Fruit fly (Drosophila melanogaster) whole organism, prepupa: Measurements from ENCODE around the gene Tmtc4.
A peak's percentile ranks its signal among the peaks of the same experiment; 100 is the strongest.

Experiments used
- CG10631 ChIP-seq: fragments of 200-800 bp; sonication (Bioruptor generic); optimal IDR thresholded peaks from 2 replicates; lab custom pipeline; 2016; ENCODE audit warnings: missing biosample characterization, missing genetic modification characterization
- CG10669 ChIP-seq: fragments of 200-800 bp; sonication (Bioruptor generic); optimal IDR thresholded peaks from 3 replicates; lab custom pipeline; 2018; ENCODE audit warnings: missing biosample characterization, mild to moderate bottlenecking, missing genetic modification characterization, moderate library complexity
- CG11294 ChIP-seq: fragments of 200-800 bp; sonication (Bioruptor generic); IDR thresholded peaks from 2 replicates; pipeline ENCODE4 v1.3.6; 2022; ENCODE audit warnings: missing biosample characterization, missing genetic modification characterization
- CG11762 ChIP-seq: fragments of 200-800 bp; sonication (Bioruptor generic); optimal IDR thresholded peaks from 3 replicates; lab custom pipeline; 2016; ENCODE audit warnings: missing biosample characterization, missing genetic modification characterization; ENCODE audit not compliant: insufficient read depth
- CG11902 ChIP-seq: fragments of 200-800 bp; sonication (Bioruptor generic); optimal IDR thresholded peaks from 3 replicates; lab custom pipeline; 2016; ENCODE audit warnings: missing biosample characterization, missing genetic modification characterization
- CG15336 ChIP-seq: fragments of 200-800 bp; sonication (Bioruptor generic); IDR thresholded peaks from 2 replicates; pipeline ENCODE4 v1.3.6; 2022; ENCODE audit warnings: missing biosample characterization, missing genetic modification characterization
- CG1621 ChIP-seq: fragments of 200-800 bp; sonication (Bioruptor generic); optimal IDR thresholded peaks from 3 replicates; lab custom pipeline; 2018; ENCODE audit warnings: missing biosample characterization, mild to moderate bottlenecking, missing genetic modification characterization
- CG16779 ChIP-seq: fragments of 200-800 bp; sonication (Bioruptor generic); optimal IDR thresholded peaks from 3 replicates; lab custom pipeline; 2017; ENCODE audit warnings: missing biosample characterization, mild to moderate bottlenecking, missing genetic modification characterization
- CG3032 ChIP-seq: fragments of 200-800 bp; optimal IDR thresholded peaks from 2 replicates; lab custom pipeline; 2019; ENCODE audit warnings: missing biosample characterization, mild to moderate bottlenecking, missing genetic modification characterization, moderate library complexity
- CG31627 ChIP-seq: fragments of 200-800 bp; sonication (Bioruptor generic); optimal IDR thresholded peaks from 3 replicates; lab custom pipeline; 2016; ENCODE audit warnings: missing biosample characterization, missing genetic modification characterization
- CG32006 ChIP-seq: fragments of 200-800 bp; sonication (Bioruptor generic); optimal IDR thresholded peaks from 3 replicates; lab custom pipeline; 2017; ENCODE audit warnings: missing biosample characterization, mild to moderate bottlenecking, missing genetic modification characterization
- CG34406 ChIP-seq: fragments of 200-800 bp; sonication (Bioruptor generic); optimal IDR thresholded peaks from 3 replicates; lab custom pipeline; 2016; ENCODE audit warnings: missing biosample characterization, missing genetic modification characterization
- CG4318 ChIP-seq: fragments of 200-800 bp; sonication (Bioruptor generic); optimal IDR thresholded peaks from 3 replicates; lab custom pipeline; 2017; ENCODE audit warnings: missing biosample characterization, mild to moderate bottlenecking, missing genetic modification characterization
- CG6163 ChIP-seq: fragments of 200-800 bp; sonication (Bioruptor generic); IDR thresholded peaks from 3 replicates; pipeline ENCODE4 v1.3.6; 2022; ENCODE audit warnings: missing biosample characterization, missing genetic modification characterization
- CG6792 ChIP-seq: fragments of 200-800 bp; sonication (Bioruptor generic); optimal IDR thresholded peaks from 3 replicates; lab custom pipeline; 2016; ENCODE audit warnings: missing biosample characterization, missing genetic modification characterization
- CG6808 ChIP-seq: fragments of 200-800 bp; sonication (Bioruptor generic); optimal IDR thresholded peaks from 3 replicates; lab custom pipeline; 2017; ENCODE audit warnings: missing biosample characterization, missing genetic modification characterization, mild to moderate bottlenecking, moderate library complexity, missing genetic modification reagents
- CG6854 ChIP-seq: fragments of 200-800 bp; sonication (Bioruptor generic); optimal IDR thresholded peaks from 2 replicates; lab custom pipeline; 2017; ENCODE audit warnings: missing biosample characterization, mild to moderate bottlenecking, missing genetic modification characterization
- CG8119 ChIP-seq: fragments of 200-800 bp; sonication (Bioruptor generic); IDR thresholded peaks from 3 replicates; pipeline ENCODE4 v1.3.6; 2022; ENCODE audit warnings: missing biosample characterization, missing genetic modification characterization
- CG8319 ChIP-seq: fragments of 200-800 bp; sonication (Bioruptor generic); optimal IDR thresholded peaks from 3 replicates; lab custom pipeline; 2016; ENCODE audit warnings: missing biosample characterization, missing genetic modification characterization
- CG9139 ChIP-seq: fragments of 200-800 bp; sonication (Bioruptor generic); optimal IDR thresholded peaks from 3 replicates; lab custom pipeline; 2017; ENCODE audit warnings: missing biosample characterization, mild to moderate bottlenecking, missing genetic modification characterization
- Eip75B ChIP-seq: fragments of 200-800 bp; sonication (Bioruptor generic); optimal IDR thresholded peaks from 3 replicates; lab custom pipeline; 2016; ENCODE audit warnings: missing biosample characterization, missing genetic modification characterization
- Eip78C ChIP-seq: fragments of 200-800 bp; sonication (Bioruptor generic); peaks from one replicate; lab custom pipeline; 2016; ENCODE audit warnings: missing biosample characterization, missing genetic modification characterization
- Eip93F ChIP-seq: fragments of 200-800 bp; sonication (Bioruptor generic); optimal IDR thresholded peaks from 2 replicates; lab custom pipeline; 2016; ENCODE audit warnings: missing biosample characterization, mild to moderate bottlenecking, missing genetic modification characterization
- Ets21C ChIP-seq: fragments of 200-800 bp; sonication (Bioruptor generic); optimal IDR thresholded peaks from 3 replicates; lab custom pipeline; 2016; ENCODE audit warnings: missing biosample characterization, missing genetic modification characterization
- Ets96B ChIP-seq: fragments of 200-800 bp; optimal IDR thresholded peaks from 2 replicates; lab custom pipeline; 2019; ENCODE audit warnings: missing biosample characterization, mild to moderate bottlenecking, missing genetic modification characterization, moderate library complexity
- Gug ChIP-seq: fragments of 200-800 bp; sonication (Bioruptor generic); IDR thresholded peaks from 2 replicates; pipeline ENCODE4 v1.3.6; 2022; ENCODE audit warnings: missing biosample characterization, missing genetic modification characterization
- Hr4 ChIP-seq: fragments of 200-800 bp; sonication (Bioruptor generic); optimal IDR thresholded peaks from 3 replicates; lab custom pipeline; 2016; ENCODE audit warnings: missing biosample characterization, missing genetic modification characterization
- Lpt ChIP-seq: fragments of 200-800 bp; sonication (Bioruptor generic); optimal IDR thresholded peaks from 3 replicates; lab custom pipeline; 2016; ENCODE audit warnings: missing biosample characterization, missing genetic modification characterization
- Met ChIP-seq: fragments of 200-800 bp; sonication (Bioruptor generic); optimal IDR thresholded peaks from 3 replicates; lab custom pipeline; 2016; ENCODE audit warnings: missing biosample characterization, missing genetic modification characterization
- Smox ChIP-seq: fragments of 200-800 bp; sonication (Bioruptor generic); optimal IDR thresholded peaks from 3 replicates; lab custom pipeline; 2016; ENCODE audit warnings: missing biosample characterization, missing genetic modification characterization
- Sox102F ChIP-seq: fragments of 200-800 bp; sonication (Bioruptor generic); optimal IDR thresholded peaks from 2 replicates; lab custom pipeline; 2016; ENCODE audit warnings: missing biosample characterization, mild to moderate bottlenecking, missing genetic modification characterization
- Sox14 ChIP-seq: fragments of 200-800 bp; sonication (Bioruptor generic); optimal IDR thresholded peaks from 3 replicates; lab custom pipeline; 2016; ENCODE audit warnings: missing biosample characterization, missing genetic modification characterization
- Sox15 ChIP-seq: fragments of 200-800 bp; sonication (Bioruptor generic); optimal IDR thresholded peaks from 3 replicates; lab custom pipeline; 2016; ENCODE audit warnings: missing biosample characterization, missing genetic modification characterization
- cyc ChIP-seq: fragments of 200-800 bp; sonication (Bioruptor generic); optimal IDR thresholded peaks from 3 replicates; lab custom pipeline; 2016; ENCODE audit warnings: missing biosample characterization, missing genetic modification characterization
- dsx ChIP-seq: fragments of 200-800 bp; optimal IDR thresholded peaks from 3 replicates; lab custom pipeline; 2019; ENCODE audit warnings: missing biosample characterization, mild to moderate bottlenecking, missing genetic modification characterization, moderate library complexity; ENCODE audit not compliant: poor library complexity, severe bottlenecking
- esn ChIP-seq: fragments of 200-800 bp; sonication (Bioruptor generic); optimal IDR thresholded peaks from 2 replicates; lab custom pipeline; 2016; ENCODE audit warnings: missing biosample characterization, mild to moderate bottlenecking, missing genetic modification characterization, moderate library complexity
- fd85E ChIP-seq: fragments of 200-800 bp; sonication (Bioruptor generic); optimal IDR thresholded peaks from 3 replicates; lab custom pipeline; 2016; ENCODE audit warnings: missing biosample characterization, missing genetic modification characterization
- fkh ChIP-seq: fragments of 200-800 bp; sonication (Bioruptor generic); optimal IDR thresholded peaks from 3 replicates; lab custom pipeline; 2017; ENCODE audit warnings: missing biosample characterization, mild to moderate bottlenecking, missing genetic modification characterization, moderate library complexity
- lz ChIP-seq: fragments of 200-800 bp; sonication (Bioruptor generic); optimal IDR thresholded peaks from 3 replicates; lab custom pipeline; 2016; ENCODE audit warnings: missing biosample characterization, missing genetic modification characterization
- pdm3 ChIP-seq: fragments of 200-800 bp; sonication (Bioruptor generic); optimal IDR thresholded peaks from 3 replicates; lab custom pipeline; 2016; ENCODE audit warnings: missing biosample characterization, missing genetic modification characterization
- salr ChIP-seq, 2 experiments: fragments of 200-800 bp; sonication (Bioruptor generic); optimal IDR thresholded peaks; 3 replicates each; lab custom pipeline; 2016 to 2018; ENCODE audit warnings: missing biosample characterization in 2 of 2, missing genetic modification characterization in 2 of 2, mild to moderate bottlenecking in 1 of 2
- topi ChIP-seq: fragments of 200-800 bp; sonication (Bioruptor generic); optimal IDR thresholded peaks from 3 replicates; lab custom pipeline; 2016; ENCODE audit warnings: missing biosample characterization, missing genetic modification characterization

The Tmtc4 gene

DNA sequence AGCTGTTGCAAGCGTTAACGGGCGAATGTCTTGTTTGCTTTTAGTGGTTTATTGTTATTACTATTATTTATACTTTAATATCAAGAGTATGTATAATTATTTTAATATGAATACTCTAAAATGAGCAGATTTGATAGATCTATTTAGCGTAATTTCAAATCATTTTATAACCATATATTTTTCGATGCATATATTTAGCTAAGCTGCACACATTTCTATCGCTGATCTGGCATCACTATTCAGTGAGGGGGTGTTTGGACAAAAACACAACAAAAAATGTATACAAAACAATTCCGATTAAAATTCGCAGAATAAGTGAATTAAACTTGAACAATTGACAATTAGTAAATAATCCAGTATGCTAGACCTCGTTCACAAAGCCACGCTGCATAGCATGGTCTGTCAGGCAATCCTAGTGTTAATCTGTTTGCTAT lies at the start of gene Tmtc4, which contains the start of gene Trs33:
Gene Tmtc4, plus strand, starts transcription at position 233 of the 434 bp plus-strand sequence.
Gene Trs33, minus strand, starts transcription at position 3 of the 434 bp plus-strand sequence.
- TF ChIP-seq fkh (GFP tag; lab: Kevin White, UChicago) (peak; percentile 96), Hr4 (GFP tag; lab: Kevin White, UChicago) (no peak), Eip75B (GFP tag; lab: Kevin White, UChicago) (no peak), CG15336 (GFP tag; lab: Robert Waterston, UW) (peak; percentile 29; the same call in 1 of the 2 replicates), Ets96B (tag; lab: Kevin White, UChicago) (peak; percentile 35), CG31627 (GFP tag; lab: Kevin White, UChicago) (peak; percentile 10), Eip78C (peak; percentile 75), Smox (GFP tag; lab: Kevin White, UChicago) (no peak), Lpt (GFP tag; lab: Kevin White, UChicago) (no peak), CG16779 (tag; lab: Kevin White, UChicago) (no peak), salr (GFP tag; optimal IDR thresholded peaks at IDR 0.05; lab: Kevin White, UChicago) (no peak), fd85E (GFP tag; lab: Kevin White, UChicago) (no peak), pdm3 (GFP tag; lab: Kevin White, UChicago) (no peak), lz (GFP tag; lab: Kevin White, UChicago) (peak; percentile 8), CG34406 (peak; percentile 24), Sox102F (GFP tag; lab: Kevin White, UChicago) (no peak), CG32006 (GFP tag; lab: Kevin White, UChicago) (no peak), Met (GFP tag; lab: Kevin White, UChicago) (no peak), CG11294 (GFP tag; lab: Robert Waterston, UW) (no peak), CG9139 (GFP tag; lab: Kevin White, UChicago) (no peak), Sox15 (GFP tag; lab: Kevin White, UChicago) (no peak), CG8119 (GFP tag; lab: Robert Waterston, UW) (no peak), Sox14 (peak; percentile 44), CG4318 (no peak), dsx (GFP tag; lab: Kevin White, UChicago) (peak; percentile 7), CG6163 (GFP tag; lab: Robert Waterston, UW) (no peak), CG3032 (tag; lab: Kevin White, UChicago) (peak; percentile 54), Ets21C (GFP tag; lab: Kevin White, UChicago) (no peak), CG6792 (GFP tag; lab: Kevin White, UChicago) (no peak), CG11762 (GFP tag; lab: Kevin White, UChicago) (no peak), CG10669 (GFP tag; lab: Kevin White, UChicago) (peak; percentile 30), esn (GFP tag; lab: Kevin White, UChicago) (peak; percentile 54), CG8319 (GFP tag; lab: Kevin White, UChicago) (no peak), CG11902 (GFP tag; lab: Kevin White, UChicago) (no peak), topi (peak; percentile 25), cyc (GFP tag; lab: Kevin White, UChicago) (peak; percentile 36), CG1621 (tag; lab: Kevin White, UChicago) (no peak), CG10631 (peak; percentile 47), Eip93F (GFP tag; lab: Kevin White, UChicago) (no peak), Gug (GFP tag; lab: Robert Waterston, UW) (no peak)

- TF ChIP-seq CG6808 (GFP tag; lab: Kevin White, UChicago) (no peak), CG6854 (GFP tag; lab: Kevin White, UChicago) (no peak)
Measured at dm6 chr3R:15305246-15305645, 45.8 kb upstream of the Tmtc4 start.
